Fruit fly (Drosophila melanogaster): ENCODE results near the gene C1GalTA.

C1GalTA gene

DNA sequence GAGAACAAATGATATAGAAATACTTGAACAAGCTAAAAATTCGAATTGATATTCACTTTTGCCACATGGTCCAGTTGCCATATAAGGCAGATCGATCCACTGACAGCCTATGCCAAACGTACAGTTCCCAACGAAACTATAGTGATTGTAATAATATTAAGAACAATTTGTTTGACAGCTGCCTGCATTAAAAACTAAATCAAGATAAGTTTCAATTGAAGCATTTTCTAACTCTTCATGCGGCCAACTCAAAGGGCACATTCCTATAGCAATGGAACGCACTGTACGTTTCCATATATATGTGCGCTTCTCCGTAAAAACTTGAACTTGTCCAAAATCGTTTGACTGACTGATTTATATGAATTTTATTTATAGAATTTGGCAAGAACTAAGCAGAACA, 56.8 kb downstream of the C1GalTA start (continued):
- peak; percentile 56; the same call in 1 of the 2 replicates for TF ChIP-seq Ada2b (GFP tag; IDR thresholded peaks at IDR 0.05)
- TF ChIP-seq Pdp1 (GFP tag; optimal IDR thresholded peaks at IDR 0.05) = peak; percentile 21 to 53
- TF ChIP-seq Gug (GFP tag; IDR thresholded peaks at IDR 0.05) = peak; percentile 63; the same call in 2 of the 4 replicates
- TF ChIP-seq CkIIα-i1 (GFP tag; IDR thresholded peaks at IDR 0.05) = no peak
- peak; percentile 21 for TF ChIP-seq Dek (tag; optimal IDR thresholded peaks at IDR 0.05)
- TF ChIP-seq CG17385 (GFP tag; optimal IDR thresholded peaks at IDR 0.05) = peak; percentile 4
- TF ChIP-seq CG10274 (GFP tag; optimal IDR thresholded peaks at IDR 0.05) = peak; percentile 31
- TF ChIP-seq CG1647 (GFP tag; optimal IDR thresholded peaks at IDR 0.05) = peak; percentile 50
- TF ChIP-seq CG11723 (GFP tag; optimal IDR thresholded peaks at IDR 0.05) = no peak
- peak; percentile 10 for TF ChIP-seq cwo (GFP tag; optimal IDR thresholded peaks at IDR 0.05)
- TF ChIP-seq lab (GFP tag; optimal IDR thresholded peaks at IDR 0.05) = peak; percentile 72
- peak; percentile 93 for TF ChIP-seq Med (GFP tag)
- no peak for TF ChIP-seq CG3065 (GFP tag; optimal IDR thresholded peaks at IDR 0.05)
- TF ChIP-seq CG9215 (GFP tag; IDR thresholded peaks at IDR 0.05) = peak; percentile 74
- peak; percentile 80 for TF ChIP-seq CG14014 (GFP tag; IDR thresholded peaks at IDR 0.05)
- no peak for TF ChIP-seq gcm (GFP tag; optimal IDR thresholded peaks at IDR 0.05)
- no peak for TF ChIP-seq ERR (GFP tag; optimal IDR thresholded peaks at IDR 0.05)
- peak; percentile 81 for TF ChIP-seq NFAT (GFP tag; IDR thresholded peaks at IDR 0.05)
- TF ChIP-seq CG3847 (GFP tag; IDR thresholded peaks at IDR 0.05) = peak; percentile 46
- TF ChIP-seq CG11085 (GFP tag; IDR thresholded peaks at IDR 0.05) = peak; percentile 55; the same call in 1 of the 2 replicates
- no peak for TF ChIP-seq CG33213 (GFP tag; optimal IDR thresholded peaks at IDR 0.05)
- peak; percentile 35 for TF ChIP-seq CG15269 (tag; optimal IDR thresholded peaks at IDR 0.05)
- no peak for TF ChIP-seq pum (GFP tag; optimal IDR thresholded peaks at IDR 0.05)
- TF ChIP-seq dm (GFP tag; optimal IDR thresholded peaks at IDR 0.05) = no peak
- TF ChIP-seq CG8924 (tag; optimal IDR thresholded peaks at IDR 0.05) = peak; percentile 10
- no peak for TF ChIP-seq nmo (GFP tag; optimal IDR thresholded peaks at IDR 0.05)
- TF ChIP-seq Xrp1 (GFP tag; IDR thresholded peaks at IDR 0.05) = peak; percentile 32; the same call in 1 of the 2 replicates
- TF ChIP-seq Bteb2 (GFP tag; optimal IDR thresholded peaks at IDR 0.05) = peak; percentile 17
- TF ChIP-seq br (optimal IDR thresholded peaks at IDR 0.05) = no peak
- no peak for TF ChIP-seq CG2116 (GFP tag; optimal IDR thresholded peaks at IDR 0.05)
- no peak for TF ChIP-seq Bgb (GFP tag; IDR thresholded peaks at IDR 0.05; ENCODE audit: partially characterized antibody)
- TF ChIP-seq vfl (GFP tag; optimal IDR thresholded peaks at IDR 0.05) = no peak
- TF ChIP-seq CG6689 (GFP tag; IDR thresholded peaks at IDR 0.05) = peak; percentile 26; the same call in 1 of the 2 replicates
- no peak for TF ChIP-seq CG6254 (GFP tag; optimal IDR thresholded peaks at IDR 0.05)
- peak; percentile 11 for TF ChIP-seq CG1603 (tag; optimal IDR thresholded peaks at IDR 0.05)
- no peak for TF ChIP-seq CG12942 (GFP tag; optimal IDR thresholded peaks at IDR 0.05)
- peak; percentile 12 for TF ChIP-seq bab2 (GFP tag; optimal IDR thresholded peaks at IDR 0.05)
- no peak for TF ChIP-seq wek (GFP tag; optimal IDR thresholded peaks at IDR 0.05)
- TF ChIP-seq Chrac-16 (GFP tag; optimal IDR thresholded peaks at IDR 0.05) = peak; percentile 28
- no peak for TF ChIP-seq Optix (GFP tag; IDR thresholded peaks at IDR 0.05)
- no peak for TF ChIP-seq stwl (tag; optimal IDR thresholded peaks at IDR 0.05)
- TF ChIP-seq CG2678 (tag; optimal IDR thresholded peaks at IDR 0.05) = peak; percentile 69
- TF ChIP-seq Fer3 (tag; optimal IDR thresholded peaks at IDR 0.05) = peak; percentile 63
- TF ChIP-seq ind (GFP tag; optimal IDR thresholded peaks at IDR 0.05) = peak; percentile 49
- TF ChIP-seq CG16815 (GFP tag; optimal IDR thresholded peaks at IDR 0.05) = no peak
- no peak for TF ChIP-seq zen2 (GFP tag; IDR thresholded peaks at IDR 0.05; ENCODE audit: partially characterized antibody)
- TF ChIP-seq Taf1 (GFP tag; IDR thresholded peaks at IDR 0.05) = 0 out of 2 replicates have a peak, but pooled peaks have one; percentile 34
- TF ChIP-seq caup (GFP tag; optimal IDR thresholded peaks at IDR 0.05; ENCODE audit: severe bottlenecking) = peak; percentile 63
- TF ChIP-seq sisA (GFP tag; IDR thresholded peaks at IDR 0.05) = no peak
- TF ChIP-seq CG32772 (GFP tag; IDR thresholded peaks at IDR 0.05) = peak; percentile 28; the same call in 1 of the 2 replicates
- TF ChIP-seq CG17568 (GFP tag; optimal IDR thresholded peaks at IDR 0.05) = no peak

Data from whole organism, embryonic.